Worm (Caenorhabditis elegans) whole organism, L1 larva: ENCODE results near the gene tub-1.
A peak's percentile ranks its signal among the peaks of the same experiment; 100 is the strongest.

ENCODE experiments used
- efl-1 ChIP-seq, 4 experiments: fragments of 150-350 bp; optimal IDR thresholded peaks in 3 of 4; peaks in 1 of 4; 1 replicate in 1 of 4; 2 replicates in 3 of 4; lab custom pipeline; 2014; ENCODE audit warnings: missing biosample characterization in 2 of 4, missing genetic modification characterization in 2 of 4, missing genetic modification reagents in 2 of 4
- fkh-8 ChIP-seq: sonication (generic microtip); optimal IDR thresholded peaks from 2 replicates; lab custom pipeline; 2016; ENCODE audit warnings: mild to moderate bottlenecking, missing genetic modification characterization, missing compliant biosample characterization
- lin-39 ChIP-seq: fragments of 150-350 bp; optimal IDR thresholded peaks from 2 replicates; lab custom pipeline; 2014; ENCODE audit warnings: missing biosample characterization, missing genetic modification reagents, missing genetic modification characterization
- mdl-1 ChIP-seq, 2 experiments: fragments of 150-350 bp; optimal IDR thresholded peaks; 2 replicates each; lab custom pipeline; 2014 to 2017; ENCODE audit warnings: missing biosample characterization in 2 of 2, missing genetic modification characterization in 2 of 2, inconsistent platforms in 1 of 2
- pqm-1 ChIP-seq: sonication (generic microtip); optimal IDR thresholded peaks from 3 replicates; lab custom pipeline; 2017; ENCODE audit warnings: missing biosample characterization, missing genetic modification characterization
- snpc-4 ChIP-seq: fragments of 150-350 bp; optimal IDR thresholded peaks from 2 replicates; lab custom pipeline; 2014; ENCODE audit warnings: missing biosample characterization, missing genetic modification characterization

ce11 chrII:8129040-8129387 is 27.7 kb downstream of the tub-1 start:
- TF ChIP-seq snpc-4 (tag; lab: Kevin White, UChicago) (no peak), efl-1 (optimal IDR thresholded peaks at IDR 0.05; lab: Kevin White, UChicago) (no peak), efl-1 (GFP tag; optimal IDR thresholded peaks at IDR 0.05 in 1 of 2; lab: Kevin White, UChicago) (peak in 1 of 2 experiments; percentile 95), lin-39 (tag; lab: Kevin White, UChicago) (no peak), pqm-1 (tag; lab: Kevin White, UChicago) (no peak), mdl-1 (tag; optimal IDR thresholded peaks at IDR 0.05; lab: Kevin White, UChicago) (no peak), fkh-8 (no peak)
